Fruit fly (Drosophila melanogaster) whole organism: Measurements from ENCODE around the gene CG8043.

Experiments used
- CG8478 ChIP-seq: fragments of >200 bp; optimal IDR thresholded peaks from 2 replicates; lab custom pipeline; 2018; ENCODE audit warnings: inconsistent platforms
- pan ChIP-seq: fragments of >200 bp; optimal IDR thresholded peaks from 2 replicates; lab custom pipeline; 2017

dm6 chr3R:8686446-8686845, 9.7 kb downstream of the CG8043 start:
- no peak for TF ChIP-seq pan
- no peak for TF ChIP-seq CG8478 (lab: Kevin White, UChicago)
